Worm (Caenorhabditis elegans): ENCODE data around the gene C29F9.12.

DNA sequence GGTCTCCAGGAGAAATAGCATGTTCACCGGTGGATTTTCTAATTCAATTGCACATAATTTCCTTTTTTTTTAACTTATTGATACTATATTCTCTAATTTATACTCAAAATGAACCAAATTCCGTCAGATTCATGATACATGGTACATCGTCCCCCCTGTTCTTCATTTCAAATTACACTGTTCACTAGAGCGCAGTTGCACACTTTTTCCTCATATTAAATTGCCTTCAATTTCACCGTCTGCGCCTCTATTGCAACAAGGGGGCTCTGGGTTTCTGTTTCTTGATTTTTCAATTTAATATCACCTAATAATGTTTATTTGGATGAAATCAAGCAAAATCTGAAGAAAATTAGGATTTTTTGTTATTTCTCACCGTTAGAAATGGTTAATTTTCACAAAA lies 9.8 kb upstream of the C29F9.12 start:
- TF ChIP-seq syd-9 (tag; optimal IDR thresholded peaks at IDR 0.05) (no peak), unc-55 (GFP tag; optimal IDR thresholded peaks at IDR 0.05) (no peak), pha-2 (tag; optimal IDR thresholded peaks at IDR 0.05) (no peak), ttx-3 (tag; optimal IDR thresholded peaks at IDR 0.05) (no peak)
